Worm (Caenorhabditis elegans) whole organism, mixed stage, embryonic: ENCODE results near the gene ZC302.3.

ENCODE experiments used
- blmp-1 ChIP-seq: fragments of 150-350 bp; optimal IDR thresholded peaks from 2 replicates; lab custom pipeline; 2014; ENCODE audit warnings: missing biosample characterization, missing genetic modification characterization
- ces-1 ChIP-seq: fragments of 150-350 bp; optimal IDR thresholded peaks from 2 replicates; lab custom pipeline; 2014; ENCODE audit warnings: missing biosample characterization, missing genetic modification reagents, missing genetic modification characterization
- elt-1 ChIP-seq: sonication (generic microtip); optimal IDR thresholded peaks from 2 replicates; lab custom pipeline; 2017; ENCODE audit warnings: missing genetic modification characterization, mild to moderate bottlenecking, missing compliant biosample characterization, antibody characterized with exemption, moderate library complexity, borderline replicate concordance; ENCODE audit not compliant: insufficient read depth
- elt-3 ChIP-seq: fragments of 150-350 bp; optimal IDR thresholded peaks from 2 replicates; lab custom pipeline; 2014; ENCODE audit warnings: missing biosample characterization, missing genetic modification characterization
- flh-1 ChIP-seq: fragments of 200-800 bp; sonication (Bioruptor generic); optimal IDR thresholded peaks from 2 replicates; lab custom pipeline; 2018; ENCODE audit warnings: mild to moderate bottlenecking, missing genetic modification characterization, moderate library complexity, missing compliant biosample characterization
- hlh-1 ChIP-seq: fragments of 150-350 bp; optimal IDR thresholded peaks from 2 replicates; lab custom pipeline; 2014; ENCODE audit warnings: missing biosample characterization, missing genetic modification reagents, missing genetic modification characterization
- lin-13 ChIP-seq: fragments of 150-350 bp; optimal IDR thresholded peaks from 2 replicates; lab custom pipeline; 2014; ENCODE audit warnings: missing biosample characterization, missing genetic modification characterization
- nhr-12 ChIP-seq: fragments of 150-350 bp; optimal IDR thresholded peaks from 2 replicates; lab custom pipeline; 2014; ENCODE audit warnings: missing biosample characterization, missing genetic modification characterization
- nhr-28 ChIP-seq: fragments of 150-350 bp; optimal IDR thresholded peaks from 2 replicates; lab custom pipeline; 2014; ENCODE audit warnings: missing biosample characterization, missing genetic modification characterization
- unc-120 ChIP-seq: sonication (generic microtip); optimal IDR thresholded peaks from 2 replicates; lab custom pipeline; 2017; ENCODE audit warnings: missing genetic modification characterization, missing compliant biosample characterization; ENCODE audit not compliant: poor library complexity, severe bottlenecking

DNA sequence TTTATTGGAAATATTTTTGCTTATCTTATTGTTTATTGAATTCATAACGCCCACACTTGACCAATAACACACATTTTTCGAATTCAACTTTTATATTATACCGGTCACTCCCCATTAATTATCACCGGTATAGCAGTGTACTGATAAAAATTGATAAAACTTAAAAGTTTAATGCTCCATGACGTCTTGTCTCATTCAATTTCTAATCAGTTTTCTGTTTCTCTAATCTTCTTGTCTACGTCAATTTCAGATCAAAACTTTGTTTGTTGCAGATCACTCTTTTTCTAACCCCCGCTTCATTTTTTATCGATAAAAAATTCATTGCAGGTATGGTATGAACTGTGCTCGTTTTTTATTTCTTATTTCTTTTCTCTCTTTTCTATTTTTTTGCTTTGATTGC is 47.5 kb downstream of the ZC302.3 start:
- TF ChIP-seq nhr-28 (tag; lab: Kevin White, UChicago) (no peak), flh-1 (GFP tag; lab: Kevin White, UChicago) (no peak), ces-1 (GFP tag; lab: Kevin White, UChicago) (no peak), blmp-1 (tag; lab: Kevin White, UChicago) (no peak), elt-1 (tag; lab: Kevin White, UChicago) (no peak), elt-3 (no peak), nhr-12 (no peak), lin-13 (tag; lab: Kevin White, UChicago) (no peak), unc-120 (tag; lab: Kevin White, UChicago) (no peak), hlh-1 (tag; lab: Kevin White, UChicago) (no peak)
